Fruit fly (Drosophila melanogaster) whole organism, embryonic: ENCODE measurements around the gene CG32055.

Experiments
- Adf1 ChIP-seq: fragments of 200-800 bp; sonication (Bioruptor generic); IDR thresholded peaks from 2 replicates; pipeline ENCODE4 v1.3.6; 2022; ENCODE audit warnings: missing biosample characterization, missing genetic modification characterization
- Bdp1 ChIP-seq: fragments of 200-800 bp; sonication (Bioruptor generic); optimal IDR thresholded peaks from 3 replicates; lab custom pipeline; 2016; ENCODE audit warnings: missing biosample characterization, missing genetic modification characterization
- Blimp-1 ChIP-seq: fragments of 200-800 bp; sonication (Bioruptor generic); optimal IDR thresholded peaks from 3 replicates; lab custom pipeline; 2018; ENCODE audit warnings: missing biosample characterization, missing genetic modification characterization, mild to moderate bottlenecking, moderate library complexity, missing genetic modification reagents
- CG10267 ChIP-seq: fragments of 200-800 bp; sonication (Bioruptor generic); optimal IDR thresholded peaks from 2 replicates; lab custom pipeline; 2018; ENCODE audit warnings: missing biosample characterization, mild to moderate bottlenecking, missing genetic modification characterization, moderate library complexity
- CG10959 ChIP-seq: fragments of 200-800 bp; sonication (Bioruptor generic); IDR thresholded peaks from 2 replicates; pipeline ENCODE4 v1.3.6; 2022; ENCODE audit warnings: missing biosample characterization, missing genetic modification characterization
- CG10979 ChIP-seq: fragments of 200-800 bp; sonication (Bioruptor generic); optimal IDR thresholded peaks from 2 replicates; lab custom pipeline; 2018; ENCODE audit warnings: missing biosample characterization, mild to moderate bottlenecking, missing genetic modification characterization, moderate library complexity
- CG11093 ChIP-seq: fragments of 200-800 bp; sonication (Bioruptor generic); IDR thresholded peaks from 3 replicates; pipeline ENCODE4 v1.3.6; 2022; ENCODE audit warnings: missing biosample characterization, missing genetic modification characterization
- CG14667 ChIP-seq: fragments of 200-800 bp; sonication (Bioruptor generic); IDR thresholded peaks from 2 replicates; pipeline ENCODE4 v1.3.6; 2022; ENCODE audit warnings: missing biosample characterization, missing genetic modification characterization
- CG14965 ChIP-seq: fragments of 200-800 bp; sonication (Bioruptor generic); optimal IDR thresholded peaks from 2 replicates; lab custom pipeline; 2016; ENCODE audit warnings: missing biosample characterization, missing genetic modification characterization, borderline replicate concordance
- CG17361 ChIP-seq: fragments of 200-800 bp; sonication (Bioruptor generic); IDR thresholded peaks from 3 replicates; pipeline ENCODE4 v1.3.6; 2022; ENCODE audit warnings: missing biosample characterization, missing genetic modification characterization
- CG2678 ChIP-seq: fragments of 200-800 bp; sonication (Bioruptor generic); optimal IDR thresholded peaks from 3 replicates; lab custom pipeline; 2019; ENCODE audit warnings: missing biosample characterization, mild to moderate bottlenecking, missing genetic modification characterization, moderate library complexity
- CG31224 ChIP-seq: fragments of 200-800 bp; sonication (Bioruptor generic); IDR thresholded peaks from 2 replicates; pipeline ENCODE4 v1.3.6; 2022; ENCODE audit warnings: missing biosample characterization, missing genetic modification characterization
- CG31441 ChIP-seq: fragments of 200-800 bp; sonication (Bioruptor generic); IDR thresholded peaks from 2 replicates; pipeline ENCODE4 v1.3.6; 2022; ENCODE audit warnings: missing biosample characterization, missing genetic modification characterization
- CG7556 ChIP-seq: fragments of 200-800 bp; sonication (Bioruptor generic); optimal IDR thresholded peaks from 2 replicates; lab custom pipeline; 2017; ENCODE audit warnings: missing biosample characterization, mild to moderate bottlenecking, missing genetic modification characterization
- CoRest ChIP-seq: fragments of 200-800 bp; sonication (Bioruptor generic); optimal IDR thresholded peaks from 3 replicates; lab custom pipeline; 2018; ENCODE audit warnings: missing biosample characterization, mild to moderate bottlenecking, missing genetic modification characterization, moderate library complexity
- D19A ChIP-seq: fragments of 200-800 bp; optimal IDR thresholded peaks from 3 replicates; lab custom pipeline; 2019; ENCODE audit warnings: missing biosample characterization, mild to moderate bottlenecking, missing genetic modification characterization, moderate library complexity
- Doc2 ChIP-seq: fragments of 200-800 bp; sonication (Bioruptor generic); IDR thresholded peaks from 2 replicates; pipeline ENCODE4 v1.3.6; 2022; ENCODE audit warnings: missing biosample characterization, missing genetic modification characterization
- Fer3 ChIP-seq: fragments of 200-800 bp; sonication (Bioruptor generic); optimal IDR thresholded peaks from 2 replicates; lab custom pipeline; 2018; ENCODE audit warnings: missing biosample characterization, mild to moderate bottlenecking, missing genetic modification characterization, moderate library complexity
- HLHmδ ChIP-seq: fragments of 200-800 bp; sonication (Bioruptor generic); optimal IDR thresholded peaks from 2 replicates; lab custom pipeline; 2018; ENCODE audit warnings: missing biosample characterization, mild to moderate bottlenecking, missing genetic modification characterization, moderate library complexity
- Hr3 ChIP-seq: fragments of 200-800 bp; sonication (Bioruptor generic); optimal IDR thresholded peaks from 3 replicates; lab custom pipeline; 2016; ENCODE audit warnings: missing biosample characterization, missing genetic modification characterization
- Hr51 ChIP-seq, 2 experiments: fragments of 200-800 bp; sonication (Bioruptor generic); optimal IDR thresholded peaks; 2 replicates in 1 of 2; 3 replicates in 1 of 2; lab custom pipeline; 2016 to 2018; ENCODE audit warnings: missing biosample characterization in 2 of 2, missing genetic modification characterization in 2 of 2, mild to moderate bottlenecking in 1 of 2, moderate library complexity in 1 of 2
- Meics ChIP-seq: fragments of 200-800 bp; sonication (Bioruptor generic); optimal IDR thresholded peaks from 2 replicates; lab custom pipeline; 2017; ENCODE audit warnings: missing biosample characterization, mild to moderate bottlenecking, missing genetic modification characterization
- Poxn ChIP-seq: fragments of 200-800 bp; sonication (Bioruptor generic); IDR thresholded peaks from 2 replicates; pipeline ENCODE4 v1.3.6; 2022; ENCODE audit warnings: missing biosample characterization, missing genetic modification characterization
- Ptx1 ChIP-seq: fragments of 200-800 bp; sonication (Bioruptor generic); IDR thresholded peaks from 2 replicates; pipeline ENCODE4 v1.3.6; 2022; ENCODE audit warnings: missing biosample characterization, missing genetic modification characterization
- Sox100B ChIP-seq: fragments of 200-800 bp; sonication (Bioruptor generic); optimal IDR thresholded peaks from 3 replicates; lab custom pipeline; 2018; ENCODE audit warnings: missing biosample characterization, mild to moderate bottlenecking, missing genetic modification characterization
- Xrp1 ChIP-seq: fragments of 200-800 bp; sonication (Bioruptor generic); IDR thresholded peaks from 2 replicates; pipeline ENCODE4 v1.3.6; 2022; ENCODE audit warnings: missing biosample characterization, missing genetic modification characterization
- aop ChIP-seq: fragments of 200-800 bp; sonication (Bioruptor generic); IDR thresholded peaks from 2 replicates; pipeline ENCODE4 v1.3.6; 2022; ENCODE audit warnings: missing biosample characterization, missing genetic modification characterization
- ato ChIP-seq: fragments of 200-800 bp; sonication (Bioruptor generic); IDR thresholded peaks from 2 replicates; pipeline ENCODE4 v1.3.6; 2022; ENCODE audit warnings: missing biosample characterization, missing genetic modification characterization; ENCODE audit not compliant: partially characterized antibody
- bcd ChIP-seq: fragments of 200-800 bp; sonication (Bioruptor generic); optimal IDR thresholded peaks from 2 replicates; lab custom pipeline; 2017; ENCODE audit warnings: missing biosample characterization, mild to moderate bottlenecking, missing genetic modification characterization
- bsh ChIP-seq, 2 experiments: fragments of 200-800 bp; sonication (Bioruptor generic); optimal IDR thresholded peaks; 2 replicates each; lab custom pipeline; 2017 to 2018; ENCODE audit warnings: mild to moderate bottlenecking in 2 of 2, missing biosample characterization in 2 of 2, missing genetic modification characterization in 2 of 2, moderate library complexity in 1 of 2
- caup ChIP-seq: fragments of 200-800 bp; sonication (Bioruptor generic); optimal IDR thresholded peaks from 3 replicates; lab custom pipeline; 2017; ENCODE audit warnings: missing biosample characterization, mild to moderate bottlenecking, missing genetic modification characterization, moderate library complexity; ENCODE audit not compliant: severe bottlenecking
- dmrt11E ChIP-seq: fragments of 200-800 bp; sonication (Bioruptor generic); optimal IDR thresholded peaks from 3 replicates; lab custom pipeline; 2018; ENCODE audit warnings: missing biosample characterization, mild to moderate bottlenecking, missing genetic modification characterization, moderate library complexity
- dmrt99B ChIP-seq: fragments of 200-800 bp; sonication (Bioruptor generic); optimal IDR thresholded peaks from 2 replicates; lab custom pipeline; 2018; ENCODE audit warnings: missing biosample characterization, mild to moderate bottlenecking, missing genetic modification characterization, moderate library complexity
- gem ChIP-seq: fragments of 200-800 bp; sonication (Bioruptor generic); optimal IDR thresholded peaks from 2 replicates; lab custom pipeline; 2019; ENCODE audit warnings: missing biosample characterization, mild to moderate bottlenecking, missing genetic modification characterization, moderate library complexity
- lola ChIP-seq, 3 experiments: fragments of >200 bp in 2 of 3; fragments of 200-800 bp in 1 of 3; sonication (Bioruptor generic) in 1 of 3; optimal IDR thresholded peaks; 2 replicates each; lab custom pipeline; 2017 to 2019; ENCODE audit warnings: missing biosample characterization in 3 of 3, missing genetic modification characterization in 3 of 3, mild to moderate bottlenecking in 1 of 3, moderate library complexity in 1 of 3
- lov ChIP-seq, 2 experiments: fragments of 200-800 bp in 1 of 2; fragments of >200 bp in 1 of 2; sonication (Bioruptor generic) in 1 of 2; IDR thresholded peaks in 1 of 2; optimal IDR thresholded peaks in 1 of 2; 2 replicates in 1 of 2; 3 replicates in 1 of 2; pipeline versions ENCODE4 v1.3.6 to Lab custom; 2017 to 2022; ENCODE audit warnings: missing biosample characterization in 1 of 2, missing genetic modification characterization in 1 of 2
- nmo ChIP-seq: fragments of 200-800 bp; sonication (Bioruptor generic); optimal IDR thresholded peaks from 2 replicates; lab custom pipeline; 2018; ENCODE audit warnings: missing biosample characterization, mild to moderate bottlenecking, missing genetic modification characterization, moderate library complexity
- pfk ChIP-seq: fragments of 200-800 bp; sonication (Bioruptor generic); optimal IDR thresholded peaks from 2 replicates; lab custom pipeline; 2018; ENCODE audit warnings: missing biosample characterization, mild to moderate bottlenecking, missing genetic modification characterization, moderate library complexity
- phol ChIP-seq: fragments of 200-800 bp; sonication (Bioruptor generic); optimal IDR thresholded peaks from 3 replicates; lab custom pipeline; 2018; ENCODE audit warnings: missing biosample characterization, mild to moderate bottlenecking, missing genetic modification characterization, moderate library complexity
- sens ChIP-seq: fragments of 200-800 bp; sonication (Bioruptor generic); peaks from one replicate; lab custom pipeline; 2016; ENCODE audit warnings: missing biosample characterization, missing genetic modification characterization
- slbo ChIP-seq: fragments of 200-800 bp; sonication (Bioruptor generic); IDR thresholded peaks from 2 replicates; pipeline ENCODE4 v1.3.6; 2022; ENCODE audit warnings: missing biosample characterization, missing genetic modification characterization
- sqz ChIP-seq: fragments of 200-800 bp; sonication (Bioruptor generic); optimal IDR thresholded peaks from 3 replicates; lab custom pipeline; 2018; ENCODE audit warnings: missing biosample characterization, mild to moderate bottlenecking, missing genetic modification characterization
- trem ChIP-seq: fragments of 200-800 bp; optimal IDR thresholded peaks from 3 replicates; lab custom pipeline; 2019; ENCODE audit warnings: missing biosample characterization, mild to moderate bottlenecking, missing genetic modification characterization, moderate library complexity
- unpg ChIP-seq: fragments of 200-800 bp; sonication (Bioruptor generic); optimal IDR thresholded peaks from 3 replicates; lab custom pipeline; 2018; ENCODE audit warnings: missing biosample characterization, mild to moderate bottlenecking, missing genetic modification characterization, moderate library complexity
- vvl ChIP-seq: fragments of 200-800 bp; sonication (Bioruptor generic); IDR thresholded peaks from 2 replicates; pipeline ENCODE4 v1.3.6; 2022; ENCODE audit warnings: missing biosample characterization, missing genetic modification characterization

CG32055 gene

DNA sequence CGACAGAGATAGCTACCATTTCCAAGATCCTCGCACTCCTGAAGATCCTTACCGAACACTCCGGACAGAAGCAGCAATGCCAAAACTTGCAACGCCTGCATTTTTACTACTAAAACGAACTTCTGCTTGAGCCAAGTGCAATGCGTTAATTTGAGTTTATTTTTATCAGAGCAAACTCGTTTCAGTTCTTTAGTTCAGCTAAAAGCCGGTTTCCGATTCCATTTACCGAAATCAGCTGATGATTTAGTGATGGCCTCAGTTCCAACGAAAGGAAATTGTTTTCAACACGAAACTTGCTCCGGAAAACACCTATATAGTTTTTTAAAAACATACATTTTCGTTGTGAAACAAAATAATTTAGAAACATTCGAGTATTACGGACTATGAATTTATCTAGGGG is at the start of gene CG32055:
Gene CG32055, minus strand, starts transcription at position 101 of the 400 bp plus-strand sequence.
- TF ChIP-seq pfk (GFP tag; lab: Kevin White, UChicago): no peak

dm6 chr3L:10267605-10268004 is 47.6 kb upstream of the CG32055 start:
- no peak for TF ChIP-seq lola (GFP tag; optimal IDR thresholded peaks at IDR 0.05; lab: Kevin White, UChicago)
- no peak for TF ChIP-seq Hr51 (GFP tag; optimal IDR thresholded peaks at IDR 0.05; lab: Kevin White, UChicago)
- peak; percentile 11; the same call in 1 of the 2 replicates for TF ChIP-seq vvl
- TF ChIP-seq trem (tag; lab: Kevin White, UChicago): peak; percentile 14
- TF ChIP-seq Xrp1: peak; percentile 33; the same call in 1 of the 2 replicates
- TF ChIP-seq CG10979 (tag; lab: Kevin White, UChicago): peak; percentile 12
- peak; percentile 7 for TF ChIP-seq dmrt11E (tag; lab: Kevin White, UChicago)
- TF ChIP-seq slbo (GFP tag; lab: Robert Waterston, UW): no peak
- TF ChIP-seq HLHmδ: no peak
- no peak for TF ChIP-seq ato
- peak; percentile 10 for TF ChIP-seq Blimp-1
- peak; percentile 39 for TF ChIP-seq sqz (GFP tag; lab: Kevin White, UChicago)
- TF ChIP-seq CG31224 (GFP tag; lab: Robert Waterston, UW): no peak
- peak; percentile 22 for TF ChIP-seq CG2678 (tag; lab: Kevin White, UChicago)
- TF ChIP-seq Doc2 (GFP tag; lab: Robert Waterston, UW): no peak
- TF ChIP-seq D19A (tag; lab: Kevin White, UChicago): peak; percentile 63
- no peak for TF ChIP-seq caup
- TF ChIP-seq sens (GFP tag; lab: Kevin White, UChicago): peak; percentile 15
- TF ChIP-seq CG10959 (GFP tag; lab: Robert Waterston, UW): 0 out of 2 replicates have a peak, but pooled peaks have one; percentile 17
- TF ChIP-seq bsh (GFP tag; optimal IDR thresholded peaks at IDR 0.05; lab: Kevin White, UChicago): peak in 1 of 2 experiments; percentile 32

- TF ChIP-seq CG14667 (GFP tag; lab: Robert Waterston, UW): no peak
- no peak for TF ChIP-seq Poxn
- no peak for TF ChIP-seq Bdp1 (GFP tag; lab: Kevin White, UChicago)
- TF ChIP-seq Fer3 (tag; lab: Kevin White, UChicago): no peak
- no peak for TF ChIP-seq aop (GFP tag; lab: Robert Waterston, UW)
- no peak for TF ChIP-seq CG11093 (GFP tag; lab: Robert Waterston, UW)
These were observed 47.0 kb upstream of the CG32055 start, which contains the start of gene can for dm6 chr3L:10267011-10267410. Gene can (minus strand): TSS chr3L:10267111.

DNA sequence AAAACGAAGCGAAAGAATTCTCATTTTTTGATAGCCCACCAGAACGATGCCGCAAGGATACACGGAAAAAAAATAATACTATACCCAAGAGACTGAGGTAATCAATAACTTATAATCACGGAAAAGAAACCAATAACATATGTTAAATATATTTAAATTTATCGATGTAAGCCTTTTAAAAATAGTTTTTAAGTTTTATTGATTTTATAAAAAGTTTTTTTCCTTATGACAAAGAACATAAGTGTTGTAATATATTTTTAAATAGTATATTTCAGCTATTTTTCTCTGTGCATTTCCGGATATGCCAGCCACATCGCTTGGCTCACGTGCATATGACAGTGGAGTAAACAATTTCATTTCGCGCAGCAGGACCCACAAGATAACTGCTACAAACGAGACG is 42.9 kb upstream of the CG32055 start:
- peak; percentile 4 for TF ChIP-seq CoRest
- peak; percentile 42 for TF ChIP-seq CG7556 (GFP tag; lab: Kevin White, UChicago)
- peak; percentile 44; the same call in 1 of the 3 replicates for TF ChIP-seq CG17361 (GFP tag; lab: Robert Waterston, UW)
- TF ChIP-seq CG31441 (GFP tag; lab: Robert Waterston, UW): peak; percentile 58
- TF ChIP-seq Meics: peak; percentile 7
- peak; percentile 12 for TF ChIP-seq nmo
- no peak for TF ChIP-seq bcd (GFP tag; lab: Kevin White, UChicago)
- peak; percentile 9; the same call in 1 of the 2 replicates for TF ChIP-seq Ptx1 (GFP tag; lab: Robert Waterston, UW)
- TF ChIP-seq Sox100B: peak; percentile 22
- peak; percentile 36 for TF ChIP-seq dmrt99B (tag; lab: Kevin White, UChicago)
- TF ChIP-seq Adf1 (GFP tag; lab: Robert Waterston, UW): no peak
- peak in 1 of 2 experiments; percentile 21 for TF ChIP-seq Hr51 (GFP tag; optimal IDR thresholded peaks at IDR 0.05; lab: Kevin White, UChicago)
- TF ChIP-seq phol: peak; percentile 21
- peak; percentile 41; the same call in 1 of the 2 replicates for TF ChIP-seq Xrp1
- TF ChIP-seq Hr3 (GFP tag; lab: Kevin White, UChicago): no peak
- TF ChIP-seq unpg (GFP tag; lab: Kevin White, UChicago): peak; percentile 20
- TF ChIP-seq CG14965 (GFP tag; lab: Kevin White, UChicago): no peak
- no peak for TF ChIP-seq lov (optimal IDR thresholded peaks at IDR 0.05; lab: Kevin White, UChicago)
- TF ChIP-seq lov (GFP tag; IDR thresholded peaks at IDR 0.05; lab: Robert Waterston, UW): no peak
- TF ChIP-seq CG10267: peak; percentile 13
- peak; percentile 60 for TF ChIP-seq gem (tag; lab: Kevin White, UChicago)
